Worm (Caenorhabditis elegans): ENCODE data around the gene srx-68.

Gene srx-68

DNA sequence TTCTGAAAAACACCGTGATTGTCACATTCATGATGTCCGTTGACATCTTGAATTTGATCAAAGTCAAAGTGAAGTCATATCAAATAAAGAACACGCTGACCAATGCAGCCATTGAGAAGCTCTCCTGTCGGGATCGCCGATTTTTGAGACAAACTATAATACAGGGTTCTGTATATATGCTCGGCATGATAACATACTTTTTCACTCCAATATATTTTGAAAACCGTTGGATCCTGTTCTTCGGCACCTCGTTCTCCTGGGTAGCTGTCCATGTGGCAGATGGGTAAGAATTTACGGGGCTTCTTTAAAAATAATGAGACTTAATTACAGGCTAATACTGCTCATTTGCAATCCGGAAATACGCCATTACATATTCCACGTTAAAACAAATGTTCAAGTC, 10.0 kb downstream of the srx-68 start:
- TF ChIP-seq nfya-1 (tag; optimal IDR thresholded peaks at IDR 0.05) (no peak), pat-9 (tag; optimal IDR thresholded peaks at IDR 0.05) (no peak), pax-1 (tag; optimal IDR thresholded peaks at IDR 0.05) (no peak), lin-11 (tag; optimal IDR thresholded peaks at IDR 0.05) (no peak), fax-1 (tag; optimal IDR thresholded peaks at IDR 0.05) (no peak), C08G9.2 (tag; optimal IDR thresholded peaks at IDR 0.05) (no peak), zip-5 (tag; optimal IDR thresholded peaks at IDR 0.05) (no peak), ceh-6 (GFP tag; optimal IDR thresholded peaks at IDR 0.05) (no peak), odd-2 (tag; optimal IDR thresholded peaks at IDR 0.05) (no peak), pqm-1 (tag; optimal IDR thresholded peaks at IDR 0.05) (no peak), fkh-10 (GFP tag; optimal IDR thresholded peaks at IDR 0.05) (no peak), ceh-45 (GFP tag; IDR thresholded peaks at IDR 0.05) (no peak), elt-2 (tag; optimal IDR thresholded peaks at IDR 0.05) (no peak), ahr-1 (tag; optimal IDR thresholded peaks at IDR 0.05) (no peak), npax-4 (tag; optimal IDR thresholded peaks at IDR 0.05) (no peak), sdc-2 (tag; optimal IDR thresholded peaks at IDR 0.05) (no peak)

DNA sequence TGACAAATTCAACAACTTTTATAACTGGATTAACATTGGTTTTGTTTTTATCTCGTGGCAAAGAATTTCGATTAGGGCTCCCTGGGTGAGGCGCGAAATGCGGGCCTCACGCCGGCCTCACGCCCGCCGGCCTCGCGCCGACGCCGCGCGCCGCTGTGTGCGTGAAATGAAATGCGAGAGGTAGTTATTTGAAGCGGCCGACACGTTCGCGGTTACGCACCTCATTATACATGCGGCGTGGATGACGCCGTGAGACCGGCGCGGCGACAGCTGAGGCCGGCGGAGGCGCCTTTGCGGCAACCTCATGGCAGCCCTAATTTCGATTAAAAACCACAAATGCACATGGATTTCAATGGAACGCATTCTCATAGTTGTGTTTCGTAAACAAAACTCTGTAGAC, 14.9 kb downstream of the srx-68 start:
- TF ChIP-seq ceh-18 (tag; optimal IDR thresholded peaks at IDR 0.05), result no peak
- no peak for TF ChIP-seq ceh-9 (tag; optimal IDR thresholded peaks at IDR 0.05)
- no peak for TF ChIP-seq ceh-24 (tag; optimal IDR thresholded peaks at IDR 0.05)
- TF ChIP-seq unc-55 (GFP tag; optimal IDR thresholded peaks at IDR 0.05), result no peak
- no peak for TF ChIP-seq madf-2 (tag; optimal IDR thresholded peaks at IDR 0.05)
- no peak for TF ChIP-seq mec-3 (tag; optimal IDR thresholded peaks at IDR 0.05; ENCODE audit: borderline replicate concordance)
- no peak for TF ChIP-seq ama-1 (optimal IDR thresholded peaks at IDR 0.05)
- no peak for TF ChIP-seq pat-9 (tag; optimal IDR thresholded peaks at IDR 0.05)
- no peak for TF ChIP-seq K02D7.2 (tag; optimal IDR thresholded peaks at IDR 0.05)
- no peak for TF ChIP-seq ahr-1 (tag; optimal IDR thresholded peaks at IDR 0.05)
- no peak for TF ChIP-seq hlh-30 (tag; optimal IDR thresholded peaks at IDR 0.05; ENCODE audit: insufficient read depth)
- no peak for TF ChIP-seq ref-2 (tag; optimal IDR thresholded peaks at IDR 0.05)
- TF ChIP-seq K09A11.1 (tag; optimal IDR thresholded peaks at IDR 0.05; ENCODE audit: insufficient read depth), result no peak
- no peak for TF ChIP-seq C08G9.2 (tag; optimal IDR thresholded peaks at IDR 0.05)
- no peak for TF ChIP-seq pros-1 (tag; optimal IDR thresholded peaks at IDR 0.05)
- no peak for TF ChIP-seq ceh-45 (GFP tag; IDR thresholded peaks at IDR 0.05)
- no peak for TF ChIP-seq ceh-31 (tag; optimal IDR thresholded peaks at IDR 0.05)
- no peak for TF ChIP-seq elt-2 (tag; optimal IDR thresholded peaks at IDR 0.05)
- no peak for TF ChIP-seq unc-42 (tag; optimal IDR thresholded peaks at IDR 0.05)

DNA sequence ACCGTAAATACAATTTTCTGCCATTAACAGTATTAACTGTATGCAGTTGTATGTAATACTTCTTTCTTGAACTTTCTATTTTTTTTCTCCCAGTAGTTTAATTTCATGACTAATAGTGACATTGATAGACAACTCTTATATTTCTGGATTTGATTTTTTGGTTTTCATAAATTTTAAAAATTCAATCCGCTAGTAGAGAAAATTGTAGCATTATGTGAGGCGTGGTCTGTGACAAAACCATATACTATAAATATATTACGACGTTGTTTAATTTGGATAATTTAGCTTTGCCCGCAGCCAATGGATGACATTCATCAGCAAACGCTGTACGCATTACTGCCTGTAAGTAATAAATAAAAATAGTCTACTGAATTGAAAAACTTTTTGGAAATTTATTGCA, 16.5 kb downstream of the srx-68 start, which contains the start of gene srx-64:
Gene srx-64 (plus strand): TSS at position 301 of the 400 bp plus-strand sequence.
- no peak for TF ChIP-seq hlh-8 (tag; optimal IDR thresholded peaks at IDR 0.05)
- TF ChIP-seq elt-4 (tag; optimal IDR thresholded peaks at IDR 0.05), result no peak
- no peak for TF ChIP-seq hlh-15 (tag; optimal IDR thresholded peaks at IDR 0.05)
- TF ChIP-seq ceh-34 (tag; optimal IDR thresholded peaks at IDR 0.05), result no peak
- no peak for TF ChIP-seq nhr-11 (tag; optimal IDR thresholded peaks at IDR 0.05)
- no peak for TF ChIP-seq hlh-6 (tag; optimal IDR thresholded peaks at IDR 0.05)
- no peak for TF ChIP-seq fax-1 (tag; optimal IDR thresholded peaks at IDR 0.05)
- TF ChIP-seq pqm-1 (tag; optimal IDR thresholded peaks at IDR 0.05), result no peak
- no peak for TF ChIP-seq tbx-7 (tag; optimal IDR thresholded peaks at IDR 0.05)
- TF ChIP-seq C08G9.2 (tag; optimal IDR thresholded peaks at IDR 0.05), result no peak
- TF ChIP-seq nhr-232 (tag; optimal IDR thresholded peaks at IDR 0.05), result no peak
- no peak for TF ChIP-seq ceh-22 (tag; optimal IDR thresholded peaks at IDR 0.05)
- TF ChIP-seq odd-2 (tag; optimal IDR thresholded peaks at IDR 0.05), result no peak
- no peak for TF ChIP-seq ceh-31 (tag; optimal IDR thresholded peaks at IDR 0.05)
- no peak for TF ChIP-seq madf-2 (tag; optimal IDR thresholded peaks at IDR 0.05)
- no peak for TF ChIP-seq pros-1 (tag; optimal IDR thresholded peaks at IDR 0.05)

All from whole organism, late embryonic.